Worm (Caenorhabditis elegans): Measurements from ENCODE around the gene K08B12.3.

DNA sequence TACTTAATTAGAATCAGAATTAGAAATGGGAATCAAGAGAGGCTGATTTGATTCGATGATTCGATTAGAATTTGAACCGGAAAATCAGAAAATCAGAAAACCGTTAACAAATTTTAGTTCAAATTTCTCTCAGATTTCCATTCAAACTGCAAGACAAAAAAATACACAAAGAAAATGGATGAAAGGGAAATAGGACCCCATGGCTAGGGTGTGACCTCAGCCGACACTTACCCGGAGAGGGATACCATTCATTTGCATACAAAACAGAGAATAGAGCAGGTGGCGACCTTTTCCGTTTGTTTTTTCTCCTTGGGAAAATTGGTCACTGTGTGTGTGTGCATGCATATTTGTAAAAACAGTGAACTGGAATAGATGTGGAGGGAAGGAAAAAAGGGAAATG, 1.0 kb upstream of the K08B12.3 start:
- TF ChIP-seq snpc-4 (tag; optimal IDR thresholded peaks at IDR 0.05) (no peak), nhr-11 (tag; optimal IDR thresholded peaks at IDR 0.05) (no peak), mab-5 (tag; optimal IDR thresholded peaks at IDR 0.05) (no peak), nhr-12 (tag; optimal IDR thresholded peaks at IDR 0.05) (no peak), ama-1 (optimal IDR thresholded peaks at IDR 0.05) (no peak), unc-62 (GFP tag; optimal IDR thresholded peaks at IDR 0.05) (no peak), lsy-2 (tag; optimal IDR thresholded peaks at IDR 0.05) (no peak), nhr-25 (tag; optimal IDR thresholded peaks at IDR 0.05) (peak; percentile 15), elt-1 (tag; optimal IDR thresholded peaks at IDR 0.05) (no peak), aly-2 (tag; optimal IDR thresholded peaks at IDR 0.05) (no peak), sem-4 (tag; optimal IDR thresholded peaks at IDR 0.05) (no peak), nhr-237 (tag; optimal IDR thresholded peaks at IDR 0.05) (no peak), skn-1 (tag; optimal IDR thresholded peaks at IDR 0.05) (no peak)
